Fruit fly (Drosophila melanogaster) whole organism, embryonic: Measurements from ENCODE around the gene CG13949.

Experiments used
- Ada2b ChIP-seq: fragments of 200-800 bp; sonication (Bioruptor generic); IDR thresholded peaks from 2 replicates; pipeline ENCODE4 v1.3.6; 2022; ENCODE audit warnings: missing biosample characterization, missing genetic modification characterization
- CG10543 ChIP-seq: fragments of 200-800 bp; sonication (Bioruptor generic); optimal IDR thresholded peaks from 3 replicates; lab custom pipeline; 2017; ENCODE audit warnings: missing biosample characterization, mild to moderate bottlenecking, missing genetic modification characterization, moderate library complexity
- CG10654 ChIP-seq: fragments of 200-800 bp; sonication (Bioruptor generic); optimal IDR thresholded peaks from 2 replicates; lab custom pipeline; 2016; ENCODE audit warnings: missing biosample characterization, missing genetic modification characterization
- CG11085 ChIP-seq: fragments of 200-800 bp; sonication (Bioruptor generic); IDR thresholded peaks from 2 replicates; pipeline ENCODE4 v1.3.6; 2022; ENCODE audit warnings: missing biosample characterization, missing genetic modification characterization
- CG11560 ChIP-seq: fragments of 200-800 bp; sonication (Bioruptor generic); IDR thresholded peaks from 3 replicates; pipeline ENCODE4 v1.3.6; 2022; ENCODE audit warnings: missing biosample characterization, missing genetic modification characterization
- CG14050 ChIP-seq: fragments of 200-800 bp; sonication (Bioruptor generic); IDR thresholded peaks from 3 replicates; pipeline ENCODE4 v1.3.6; 2022; ENCODE audit warnings: missing biosample characterization, missing genetic modification characterization
- CG15269 ChIP-seq: fragments of 200-800 bp; sonication (Bioruptor generic); optimal IDR thresholded peaks from 2 replicates; lab custom pipeline; 2018; ENCODE audit warnings: missing biosample characterization, mild to moderate bottlenecking, missing genetic modification characterization, moderate library complexity
- CG15601 ChIP-seq: fragments of 200-800 bp; sonication (Bioruptor generic); optimal IDR thresholded peaks from 3 replicates; lab custom pipeline; 2019; ENCODE audit warnings: missing biosample characterization, mild to moderate bottlenecking, missing genetic modification characterization, moderate library complexity
- CG15696 ChIP-seq: fragments of 200-800 bp; sonication (Bioruptor generic); optimal IDR thresholded peaks from 2 replicates; lab custom pipeline; 2019; ENCODE audit warnings: missing biosample characterization, mild to moderate bottlenecking, missing genetic modification characterization, moderate library complexity
- CG1647 ChIP-seq: fragments of 200-800 bp; sonication (Bioruptor generic); optimal IDR thresholded peaks from 3 replicates; lab custom pipeline; 2016; ENCODE audit warnings: missing biosample characterization, missing genetic modification characterization
- CG17912 ChIP-seq: fragments of 200-800 bp; sonication (Bioruptor generic); optimal IDR thresholded peaks from 2 replicates; lab custom pipeline; 2018; ENCODE audit warnings: missing biosample characterization, mild to moderate bottlenecking, missing genetic modification characterization
- CG3163 ChIP-seq: fragments of 200-800 bp; sonication (Bioruptor generic); optimal IDR thresholded peaks from 3 replicates; lab custom pipeline; 2016; ENCODE audit warnings: missing biosample characterization, missing genetic modification characterization
- CG32772 ChIP-seq: fragments of 200-800 bp; sonication (Bioruptor generic); IDR thresholded peaks from 2 replicates; pipeline ENCODE4 v1.3.6; 2022; ENCODE audit warnings: missing biosample characterization, missing genetic modification characterization
- CG3995 ChIP-seq: fragments of 200-800 bp; sonication (Bioruptor generic); optimal IDR thresholded peaks from 3 replicates; lab custom pipeline; 2016; ENCODE audit warnings: missing biosample characterization, missing genetic modification characterization
- CG4854 ChIP-seq: fragments of 200-800 bp; sonication (Bioruptor generic); optimal IDR thresholded peaks from 2 replicates; lab custom pipeline; 2016; ENCODE audit warnings: missing biosample characterization, missing genetic modification characterization, inconsistent platforms
- CG5180 ChIP-seq: fragments of 200-800 bp; sonication (Bioruptor generic); optimal IDR thresholded peaks from 3 replicates; lab custom pipeline; 2017; ENCODE audit warnings: missing biosample characterization, missing genetic modification characterization, mild to moderate bottlenecking, moderate library complexity, missing genetic modification reagents
- CG6272 ChIP-seq: fragments of 200-800 bp; sonication (Bioruptor generic); IDR thresholded peaks from 2 replicates; pipeline ENCODE4 v1.3.6; 2022; ENCODE audit warnings: missing biosample characterization, missing genetic modification characterization
- CG6683 ChIP-seq: fragments of 200-800 bp; sonication (Bioruptor generic); optimal IDR thresholded peaks from 2 replicates; lab custom pipeline; 2017; ENCODE audit warnings: missing biosample characterization, mild to moderate bottlenecking, missing genetic modification characterization, missing genetic modification reagents
- CG7839 ChIP-seq: fragments of 200-800 bp; sonication (Bioruptor generic); optimal IDR thresholded peaks from 3 replicates; lab custom pipeline; 2018; ENCODE audit warnings: missing biosample characterization, mild to moderate bottlenecking, missing genetic modification characterization, moderate library complexity
- CG9215 ChIP-seq: fragments of 200-800 bp; sonication (Bioruptor generic); IDR thresholded peaks from 2 replicates; pipeline ENCODE4 v1.3.6; 2022; ENCODE audit warnings: missing biosample characterization, missing genetic modification characterization
- CG9609 ChIP-seq: fragments of 200-800 bp; sonication (Bioruptor generic); optimal IDR thresholded peaks from 3 replicates; lab custom pipeline; 2016; ENCODE audit warnings: missing biosample characterization, missing genetic modification characterization
- CG9876 ChIP-seq: fragments of 200-800 bp; sonication (Bioruptor generic); optimal IDR thresholded peaks from 2 replicates; lab custom pipeline; 2016; ENCODE audit warnings: missing biosample characterization, missing genetic modification characterization
- CTCF ChIP-seq: fragments of 200-800 bp; sonication (Bioruptor generic); optimal IDR thresholded peaks from 2 replicates; lab custom pipeline; 2017; ENCODE audit warnings: missing biosample characterization, mild to moderate bottlenecking, missing genetic modification characterization, moderate library complexity
- Camta ChIP-seq: fragments of 200-800 bp; sonication (Bioruptor generic); optimal IDR thresholded peaks from 2 replicates; lab custom pipeline; 2016; ENCODE audit warnings: missing biosample characterization, missing genetic modification characterization
- Dfd ChIP-seq, 2 experiments: fragments of >200 bp; optimal IDR thresholded peaks; 2 replicates each; lab custom pipeline; 2017; ENCODE audit warnings: missing biosample characterization in 2 of 2, missing genetic modification characterization in 2 of 2
- Dip2 ChIP-seq: fragments of 200-800 bp; sonication (Bioruptor generic); IDR thresholded peaks from 2 replicates; pipeline ENCODE4 v1.3.6; 2022; ENCODE audit warnings: missing biosample characterization, missing genetic modification characterization
- HHEX ChIP-seq: fragments of 200-800 bp; sonication (Bioruptor generic); optimal IDR thresholded peaks from 3 replicates; lab custom pipeline; 2017; ENCODE audit warnings: missing biosample characterization, mild to moderate bottlenecking, missing genetic modification characterization, missing genetic modification reagents
- HLH54F ChIP-seq: fragments of 200-800 bp; sonication (Bioruptor generic); optimal IDR thresholded peaks from 3 replicates; lab custom pipeline; 2016; ENCODE audit warnings: missing biosample characterization, missing genetic modification characterization
- Hey ChIP-seq: fragments of 200-800 bp; sonication (Bioruptor generic); optimal IDR thresholded peaks from 3 replicates; lab custom pipeline; 2018; ENCODE audit warnings: missing biosample characterization, mild to moderate bottlenecking, missing genetic modification characterization
- Hr78 ChIP-seq, 2 experiments: fragments of 200-800 bp in 1 of 2; fragments of >200 bp in 1 of 2; sonication (Bioruptor generic) in 1 of 2; optimal IDR thresholded peaks; 2 replicates each; lab custom pipeline; 2017 to 2019; ENCODE audit warnings: missing biosample characterization in 2 of 2, missing genetic modification characterization in 2 of 2, mild to moderate bottlenecking in 1 of 2, moderate library complexity in 1 of 2
- NfI ChIP-seq: fragments of 200-800 bp; sonication (Bioruptor generic); optimal IDR thresholded peaks from 3 replicates; lab custom pipeline; 2018; ENCODE audit warnings: missing biosample characterization, mild to moderate bottlenecking, missing genetic modification characterization, moderate library complexity
- Opbp ChIP-seq: fragments of 200-800 bp; sonication (Bioruptor generic); IDR thresholded peaks from 3 replicates; pipeline ENCODE4 v1.3.6; 2022; ENCODE audit warnings: missing biosample characterization, missing genetic modification characterization; ENCODE audit not compliant: partially characterized antibody
- Pdp1 ChIP-seq, 2 experiments: fragments of 200-800 bp; sonication (Bioruptor generic); optimal IDR thresholded peaks; 3 replicates each; lab custom pipeline; 2016; ENCODE audit warnings: missing biosample characterization in 2 of 2, missing genetic modification characterization in 2 of 2, mild to moderate bottlenecking in 1 of 2, moderate library complexity in 1 of 2
- Side ChIP-seq: fragments of 200-800 bp; sonication (Bioruptor generic); optimal IDR thresholded peaks from 2 replicates; lab custom pipeline; 2016; ENCODE audit warnings: missing biosample characterization, missing genetic modification characterization
- Sry-β ChIP-seq: fragments of 200-800 bp; sonication (Bioruptor generic); optimal IDR thresholded peaks from 2 replicates; lab custom pipeline; 2018; ENCODE audit warnings: missing biosample characterization, mild to moderate bottlenecking, missing genetic modification characterization, moderate library complexity
- Usf ChIP-seq: fragments of 200-800 bp; sonication (Bioruptor generic); optimal IDR thresholded peaks from 2 replicates; lab custom pipeline; 2017; ENCODE audit warnings: missing genotype, missing biosample characterization, missing genetic modification characterization
- ara ChIP-seq: fragments of 200-800 bp; sonication (Bioruptor generic); IDR thresholded peaks from 2 replicates; pipeline ENCODE4 v1.3.6; 2022; ENCODE audit warnings: missing biosample characterization, missing genetic modification characterization
- bowl ChIP-seq: fragments of 200-800 bp; sonication (Bioruptor generic); IDR thresholded peaks from 2 replicates; pipeline ENCODE4 v1.3.6; 2022; ENCODE audit warnings: missing biosample characterization, missing genetic modification characterization
- crol ChIP-seq: fragments of 200-800 bp; sonication (Bioruptor generic); IDR thresholded peaks from 2 replicates; pipeline ENCODE4 v1.3.6; 2022; ENCODE audit warnings: missing biosample characterization, missing genetic modification characterization
- fd3F ChIP-seq: fragments of 200-800 bp; sonication (Bioruptor generic); optimal IDR thresholded peaks from 2 replicates; lab custom pipeline; 2018; ENCODE audit warnings: missing biosample characterization, mild to moderate bottlenecking, missing genetic modification characterization, moderate library complexity
- jumu ChIP-seq: fragments of 200-800 bp; sonication (Bioruptor generic); optimal IDR thresholded peaks from 3 replicates; lab custom pipeline; 2016; ENCODE audit warnings: missing biosample characterization, missing genetic modification characterization
- knrl ChIP-seq: fragments of 200-800 bp; sonication (Bioruptor generic); IDR thresholded peaks from 3 replicates; pipeline ENCODE4 v1.3.6; 2022; ENCODE audit warnings: missing biosample characterization, missing genetic modification characterization; ENCODE audit not compliant: partially characterized antibody
- nau ChIP-seq: fragments of 200-800 bp; sonication (Bioruptor generic); optimal IDR thresholded peaks from 3 replicates; lab custom pipeline; 2017; ENCODE audit warnings: missing biosample characterization, mild to moderate bottlenecking, missing genetic modification characterization, missing genetic modification reagents
- nerfin-2 ChIP-seq: fragments of 200-800 bp; sonication (Bioruptor generic); IDR thresholded peaks from 2 replicates; pipeline ENCODE4 v1.3.6; 2022; ENCODE audit warnings: missing biosample characterization, missing genetic modification characterization; ENCODE audit not compliant: partially characterized antibody
- rib ChIP-seq: fragments of 200-800 bp; sonication (Bioruptor generic); IDR thresholded peaks from 2 replicates; pipeline ENCODE4 v1.3.6; 2022; ENCODE audit warnings: missing biosample characterization, missing genetic modification characterization
- row ChIP-seq: fragments of 200-800 bp; sonication (Bioruptor generic); IDR thresholded peaks from 3 replicates; pipeline ENCODE4 v1.3.6; 2022; ENCODE audit warnings: missing biosample characterization, missing genetic modification characterization
- slbo ChIP-seq: fragments of 200-800 bp; sonication (Bioruptor generic); IDR thresholded peaks from 2 replicates; pipeline ENCODE4 v1.3.6; 2022; ENCODE audit warnings: missing biosample characterization, missing genetic modification characterization
- sug ChIP-seq: fragments of 200-800 bp; optimal IDR thresholded peaks from 2 replicates; lab custom pipeline; 2019; ENCODE audit warnings: missing biosample characterization, mild to moderate bottlenecking, missing genetic modification characterization, moderate library complexity
- trem ChIP-seq: fragments of 200-800 bp; optimal IDR thresholded peaks from 3 replicates; lab custom pipeline; 2019; ENCODE audit warnings: missing biosample characterization, mild to moderate bottlenecking, missing genetic modification characterization, moderate library complexity
- ttk ChIP-seq: fragments of 200-800 bp; sonication (Bioruptor generic); IDR thresholded peaks from 2 replicates; pipeline ENCODE4 v2.1.2; 2022; ENCODE audit warnings: missing biosample characterization, missing genetic modification characterization
- zfh2 ChIP-seq: fragments of 200-800 bp; sonication (Bioruptor generic); optimal IDR thresholded peaks from 2 replicates; lab custom pipeline; 2016; ENCODE audit warnings: missing biosample characterization, missing genetic modification characterization

The CG13949 gene

dm6 chr2L:850727-851257, 4.3 kb upstream of the CG13949 start, which contains the start of gene drongo (continued):
- TF ChIP-seq nerfin-2 (GFP tag; lab: Robert Waterston, UW): no peak
- peak; percentile 17 for TF ChIP-seq CG3995 (GFP tag; lab: Kevin White, UChicago)
- no peak for TF ChIP-seq CG11085
- TF ChIP-seq CG10543 (GFP tag; lab: Kevin White, UChicago): peak; percentile 76
- no peak for TF ChIP-seq zfh2
- TF ChIP-seq CG9215 (GFP tag; lab: Robert Waterston, UW): no peak
- TF ChIP-seq nau (GFP tag; lab: Kevin White, UChicago): peak; percentile 17
- TF ChIP-seq CG15269 (tag; lab: Kevin White, UChicago): peak; percentile 24
- TF ChIP-seq ara (GFP tag; lab: Robert Waterston, UW): no peak
- TF ChIP-seq bowl (GFP tag; lab: Robert Waterston, UW): no peak
- no peak; the same call in 2 of the 3 replicates for TF ChIP-seq CG14050 (GFP tag; lab: Robert Waterston, UW)
- no peak; the same call in 1 of the 2 replicates for TF ChIP-seq CG6272
- TF ChIP-seq Hey (tag; lab: Kevin White, UChicago): no peak
- TF ChIP-seq CG3163: peak; percentile 18
- TF ChIP-seq Hr78 (GFP tag; optimal IDR thresholded peaks at IDR 0.05; lab: Kevin White, UChicago): peak in 1 of 2 experiments; percentile 46
- no peak for TF ChIP-seq Side
- TF ChIP-seq CG7839 (tag; lab: Kevin White, UChicago): peak; percentile 11
- TF ChIP-seq Usf: no peak
- TF ChIP-seq CG15696 (tag; lab: Kevin White, UChicago): no peak
- TF ChIP-seq HLH54F: no peak
- TF ChIP-seq NfI (GFP tag; lab: Kevin White, UChicago): peak; percentile 34
- no peak for TF ChIP-seq Dfd (GFP tag; optimal IDR thresholded peaks at IDR 0.05; lab: Kevin White, UChicago)
- TF ChIP-seq CTCF: peak; percentile 45
- peak; percentile 75 for TF ChIP-seq Opbp
- peak; percentile 87 for TF ChIP-seq CG11560 (tag; lab: Robert Waterston, UW)
- TF ChIP-seq CG6683 (GFP tag; lab: Kevin White, UChicago): no peak
- TF ChIP-seq sug (tag; lab: Kevin White, UChicago): peak; percentile 57
- peak in 1 of 2 experiments; percentile 29 for TF ChIP-seq Pdp1 (GFP tag; optimal IDR thresholded peaks at IDR 0.05; lab: Kevin White, UChicago)
- TF ChIP-seq CG4854: no peak
- TF ChIP-seq CG17912 (GFP tag; lab: Kevin White, UChicago): peak; percentile 70
- TF ChIP-seq CG9609 (GFP tag; lab: Kevin White, UChicago): peak; percentile 2
- TF ChIP-seq slbo (GFP tag; lab: Robert Waterston, UW): peak; percentile 33
- no peak for TF ChIP-seq Ada2b (GFP tag; lab: Robert Waterston, UW)
- no peak for TF ChIP-seq CG32772 (GFP tag; lab: Robert Waterston, UW)
- peak; percentile 68 for TF ChIP-seq CG15601 (tag; lab: Kevin White, UChicago)
- TF ChIP-seq crol: peak; percentile 46; the same call in 1 of the 2 replicates
- TF ChIP-seq trem: peak; percentile 64
- no peak for TF ChIP-seq ttk (GFP tag; lab: Robert Waterston, UW)
- no peak for TF ChIP-seq jumu (GFP tag; lab: Kevin White, UChicago)
- TF ChIP-seq HHEX: peak; percentile 54
- TF ChIP-seq knrl (GFP tag; lab: Robert Waterston, UW): peak; percentile 32; the same call in 1 of the 3 replicates
- TF ChIP-seq CG10654 (GFP tag; lab: Kevin White, UChicago): no peak
- no peak for TF ChIP-seq Dip2 (GFP tag; lab: Robert Waterston, UW)
- peak; percentile 85 for TF ChIP-seq rib (GFP tag; lab: Robert Waterston, UW)
- TF ChIP-seq CG5180 (GFP tag; lab: Kevin White, UChicago): peak; percentile 28
- TF ChIP-seq Camta (GFP tag; lab: Kevin White, UChicago): no peak
- no peak for TF ChIP-seq fd3F (GFP tag; lab: Kevin White, UChicago)
- peak; percentile 24; the same call in 1 of the 3 replicates for TF ChIP-seq row
- peak; percentile 7 for TF ChIP-seq Sry-β
- no peak for TF ChIP-seq CG1647 (GFP tag; lab: Kevin White, UChicago)
- TF ChIP-seq CG9876 (GFP tag; lab: Kevin White, UChicago): peak; percentile 8
